Worm (Caenorhabditis elegans) whole organism, dauer: Measurements from ENCODE around the gene metl-1.
"Not testable (repeated sequence)": the region's sequence is repeated elsewhere in the genome, so short reads cannot be mapped to it uniquely, and the experiment has no call there.

ENCODE experiments used
- unc-62 ChIP-seq: sonication (generic microtip); optimal IDR thresholded peaks from 2 replicates; lab custom pipeline; 2017; ENCODE audit warnings: missing biosample characterization, missing genetic modification reagents, missing genetic modification characterization

The metl-1 gene

ce11 chrII:11448753-11449152 is 24.6 kb downstream of the metl-1 start, which contains the start of gene W02B12.1:
TSS of gene W02B12.1 (plus strand) at chrII:11449021.
- TF ChIP-seq unc-62, result no peak

DNA sequence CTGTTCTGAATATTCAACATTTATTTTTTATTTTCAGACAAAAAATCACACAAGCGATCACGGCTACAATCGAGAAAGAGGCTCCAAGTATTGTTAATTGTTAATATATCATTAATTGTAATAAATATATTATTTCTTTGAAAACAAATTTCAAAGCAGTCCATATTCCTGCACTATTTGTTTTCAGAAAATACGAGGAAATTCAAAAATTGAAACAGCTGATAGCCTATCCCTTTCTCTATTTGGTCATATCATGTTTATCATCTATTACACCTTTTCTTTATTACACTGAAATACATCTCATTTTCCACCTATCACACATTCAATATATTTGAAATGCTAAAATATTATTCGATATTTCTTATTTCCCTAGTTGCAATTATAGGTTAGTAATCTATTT is 28.4 kb downstream of the metl-1 start, which contains the start of gene W02B12.13:
W02B12.13 (plus strand) TSS at position 301 of the 400 bp plus-strand sequence.
- no peak for TF ChIP-seq unc-62

- no peak for TF ChIP-seq unc-62
Observed at ce11 chrII:11443862-11444261, 29.5 kb downstream of the metl-1 start, which contains the start of gene adbp-1. TSS of gene adbp-1 (plus strand) at chrII:11444162.

DNA sequence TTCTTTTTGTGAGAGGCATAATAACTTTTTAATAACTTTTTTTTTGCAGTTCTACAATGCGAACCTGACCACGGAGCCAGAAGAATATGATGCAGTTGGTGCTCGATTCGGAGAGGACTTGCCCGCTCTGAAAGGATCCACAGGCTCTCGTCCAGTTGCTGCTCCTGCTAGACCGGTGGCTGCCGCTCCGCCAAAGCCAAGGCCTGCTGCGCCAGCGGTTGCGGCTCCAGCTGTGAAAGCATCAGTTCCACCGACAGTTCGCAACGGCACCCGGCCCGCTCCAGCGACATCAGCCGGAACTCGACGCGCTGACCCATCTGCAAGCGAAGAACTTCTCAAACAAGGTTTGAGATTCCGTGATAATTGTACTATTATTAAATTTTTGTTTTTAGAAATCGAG is 30.2 kb downstream of the metl-1 start:
- no peak for TF ChIP-seq unc-62

- TF ChIP-seq unc-62, result not testable (repeated sequence)
Observed at ce11 chrII:11442425-11442824, 30.9 kb downstream of the metl-1 start, which contains the start of gene ebp-2. TSS of gene ebp-2 (plus strand) at chrII:11442725.

- TF ChIP-seq unc-62, result no peak
Observed at ce11 chrII:11440265-11440664, 33.1 kb downstream of the metl-1 start, which contains the start of gene VW02B12L.2. TSS of gene VW02B12L.2 (minus strand) at chrII:11440329.

DNA sequence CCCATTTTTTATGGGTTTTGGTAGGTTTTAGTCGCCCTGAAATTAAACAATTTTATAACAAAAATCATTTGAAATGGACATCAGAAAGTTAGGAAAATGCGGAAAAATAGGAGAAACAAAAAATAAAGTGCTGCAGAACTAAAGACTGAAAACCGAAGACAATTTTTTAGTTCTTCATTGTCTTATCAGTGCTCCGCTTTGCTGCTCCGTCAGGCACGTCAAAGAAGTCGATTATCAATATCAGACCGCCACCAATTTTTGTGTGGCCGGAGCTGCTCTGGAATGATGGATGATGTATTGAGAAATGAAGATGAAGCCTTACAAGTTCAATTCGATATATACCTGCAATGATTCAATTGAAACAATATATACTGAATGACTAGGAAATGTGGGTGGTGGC is 35.0 kb downstream of the metl-1 start, which contains the start of gene vha-6:
vha-6 (minus strand) TSS at position 36 of the 400 bp plus-strand sequence.
- TF ChIP-seq unc-62, result no peak

DNA sequence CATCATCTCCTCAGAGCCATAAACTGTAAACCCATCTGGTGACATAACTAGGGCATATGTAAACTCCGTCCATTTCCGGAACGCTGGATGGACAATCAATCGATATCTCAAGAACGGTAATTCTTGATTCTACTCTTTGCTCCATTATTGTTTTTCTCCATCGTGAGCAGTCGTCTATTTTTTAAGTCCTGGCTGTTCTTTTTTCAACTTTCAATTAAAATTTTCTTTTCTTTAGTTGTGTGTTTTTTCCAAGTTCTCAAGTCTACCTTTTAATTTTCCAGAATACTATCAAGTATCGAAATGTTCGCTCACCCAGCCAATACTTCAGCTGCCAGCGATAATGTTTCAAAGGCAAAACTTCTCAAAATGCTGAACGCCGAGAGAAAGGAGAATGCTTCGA is 39.4 kb downstream of the metl-1 start, which contains the start of gene C05D12.5:
C05D12.5 (plus strand) TSS at position 301 of the 400 bp plus-strand sequence.
- no peak for TF ChIP-seq unc-62

DNA sequence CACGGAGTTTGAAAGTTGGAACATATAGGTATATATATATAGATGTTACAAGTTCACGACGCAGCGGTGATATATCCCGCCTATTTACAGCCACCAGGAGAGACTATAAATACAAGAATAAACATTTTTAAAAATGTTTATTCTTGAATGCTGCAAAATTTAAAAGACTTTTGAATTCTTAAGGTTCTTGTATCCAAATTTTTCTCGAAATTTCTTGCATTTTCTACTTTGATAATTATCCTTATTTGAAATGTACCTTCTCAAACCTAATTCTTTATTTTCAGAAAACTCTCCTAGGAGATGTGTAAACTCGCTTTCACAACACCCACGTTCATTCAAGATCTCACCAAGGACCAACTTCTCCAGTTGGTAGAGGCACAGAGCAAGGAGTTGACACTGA is 41.8 kb downstream of the metl-1 start, which contains the start of gene C05D12.4:
C05D12.4 (plus strand) TSS at position 301 of the 400 bp plus-strand sequence.
- no peak for TF ChIP-seq unc-62

DNA sequence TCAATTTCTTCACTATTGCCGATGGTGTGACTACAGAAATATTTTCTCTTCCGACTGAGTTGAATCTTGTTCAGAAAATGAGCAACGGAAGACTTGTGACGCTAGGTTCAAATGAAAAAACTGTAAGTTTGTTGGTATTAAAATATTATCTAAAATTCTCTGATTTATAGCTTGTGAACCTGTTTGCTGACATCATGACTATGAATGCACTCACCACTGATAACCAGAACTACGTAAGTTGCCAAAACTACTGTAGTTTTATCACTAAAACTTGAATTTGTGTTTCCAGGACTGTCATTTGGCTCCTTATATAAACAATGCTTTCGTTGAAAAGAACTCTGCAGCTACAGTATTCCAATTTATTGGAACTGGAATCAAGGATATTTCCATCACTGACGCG is 44.8 kb downstream of the metl-1 start:
- TF ChIP-seq unc-62, result no peak

DNA sequence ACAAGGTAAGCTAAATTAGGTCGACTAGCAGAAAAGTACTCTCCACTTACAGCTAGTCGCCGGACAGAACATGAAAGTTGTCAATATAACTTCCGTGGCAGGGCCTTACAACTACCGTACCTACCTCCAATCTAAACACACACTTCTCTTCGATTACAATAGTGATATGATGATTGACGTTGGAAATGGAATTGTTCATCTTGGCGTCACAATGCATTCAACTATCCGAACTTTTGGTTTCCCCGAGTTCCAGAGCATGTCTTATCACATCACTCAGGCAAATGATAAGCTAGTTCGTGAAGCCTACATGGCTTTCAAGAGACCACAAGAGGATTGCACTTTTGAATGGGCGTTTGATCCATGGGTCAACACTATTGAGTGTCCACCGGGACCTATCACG is 46.1 kb downstream of the metl-1 start:
- no peak for TF ChIP-seq unc-62

ce11 chrII:11424579-11425316 is 48.6 kb downstream of the metl-1 start, which contains the start of gene C05D12.3:
TSS of gene C05D12.3 (plus strand) at chrII:11425266.
- TF ChIP-seq unc-62, result no peak

ce11 chrII:11424032-11424431 is 49.3 kb downstream of the metl-1 start:
- no peak for TF ChIP-seq unc-62
